Worm (Caenorhabditis elegans) whole organism, young adult: ENCODE results near the gene C10B5.1.
A peak's percentile ranks its signal among the peaks of the same experiment; 100 is the strongest.

Experiments
- B0035.1 ChIP-seq: sonication (generic microtip); optimal IDR thresholded peaks from 2 replicates; lab custom pipeline; 2016; ENCODE audit warnings: missing genetic modification characterization, mild to moderate bottlenecking, missing compliant biosample characterization, missing genotype, missing genetic modification reagents
- B0261.1 ChIP-seq: sonication (generic microtip); optimal IDR thresholded peaks from 2 replicates; lab custom pipeline; 2016; ENCODE audit warnings: mild to moderate bottlenecking, missing genetic modification characterization, moderate library complexity, missing compliant biosample characterization
- C06A6.2 ChIP-seq: fragments of 200-800 bp; sonication (Bioruptor generic); conservative IDR thresholded peaks from 2 replicates; pipeline ENCODE4 v1.3.6; 2022; ENCODE audit warnings: missing genetic modification characterization, missing compliant biosample characterization
- C17E4.6 ChIP-seq: fragments of 200-800 bp; sonication (Bioruptor generic); IDR thresholded peaks from 2 replicates; pipeline ENCODE4 v1.3.6; 2022; ENCODE audit warnings: missing genetic modification reagents, missing genetic modification characterization, missing compliant biosample characterization
- F33H1.4 ChIP-seq: fragments of 200-800 bp; sonication (Bioruptor generic); IDR thresholded peaks from 2 replicates; pipeline ENCODE4 v1.3.6; 2022; ENCODE audit warnings: missing genetic modification reagents, missing genetic modification characterization, missing compliant biosample characterization
- F49E8.2 ChIP-seq: sonication (generic microtip); optimal IDR thresholded peaks from 3 replicates; lab custom pipeline; 2017; ENCODE audit warnings: missing genetic modification characterization, mild to moderate bottlenecking, missing compliant biosample characterization, antibody characterized with exemption, moderate library complexity; ENCODE audit not compliant: insufficient read depth
- F52B5.7 ChIP-seq: sonication (generic microtip); optimal IDR thresholded peaks from 2 replicates; lab custom pipeline; 2016; ENCODE audit warnings: mild to moderate bottlenecking, missing genetic modification characterization, missing compliant biosample characterization
- F57A8.1 ChIP-seq: fragments of 200-800 bp; sonication (Bioruptor generic); optimal IDR thresholded peaks from 2 replicates; lab custom pipeline; 2018; ENCODE audit warnings: mild to moderate bottlenecking, missing genetic modification characterization, moderate library complexity, missing compliant biosample characterization
- K11D2.4 ChIP-seq: fragments of 200-800 bp; sonication (Bioruptor generic); IDR thresholded peaks from 2 replicates; pipeline ENCODE4 v1.3.6; 2022; ENCODE audit warnings: missing genetic modification reagents, missing genetic modification characterization, missing compliant biosample characterization
- K12H6.12 ChIP-seq: fragments of 200-800 bp; sonication (Bioruptor generic); optimal IDR thresholded peaks from 2 replicates; lab custom pipeline; 2018; ENCODE audit warnings: mild to moderate bottlenecking, missing genetic modification characterization, missing compliant biosample characterization
- T07F8.4 ChIP-seq: sonication (generic microtip); optimal IDR thresholded peaks from 2 replicates; lab custom pipeline; 2016; ENCODE audit warnings: mild to moderate bottlenecking, missing genetic modification characterization, moderate library complexity, missing compliant biosample characterization
- akir-1 ChIP-seq: fragments of 200-800 bp; sonication (Bioruptor generic); optimal IDR thresholded peaks from 2 replicates; lab custom pipeline; 2018; ENCODE audit warnings: mild to moderate bottlenecking, missing genetic modification characterization, moderate library complexity, missing compliant biosample characterization
- ama-1 ChIP-seq, 3 experiments: fragments of 150-350 bp in 1 of 3; sonication (generic microtip) in 2 of 3; optimal IDR thresholded peaks; 2 replicates each; lab custom pipeline; 2014 to 2018; ENCODE audit warnings: missing biosample characterization in 2 of 3, missing genetic modification characterization in 2 of 3, missing genetic modification reagents in 2 of 3
- aptf-3 ChIP-seq: fragments of 200-800 bp; sonication (Bioruptor generic); IDR thresholded peaks from 2 replicates; pipeline ENCODE4 v1.3.6; 2022; ENCODE audit warnings: missing genetic modification characterization, missing compliant biosample characterization
- attf-3 ChIP-seq: fragments of 200-800 bp; sonication (Bioruptor generic); conservative IDR thresholded peaks from 2 replicates; pipeline ENCODE4 v1.3.6; 2022; ENCODE audit warnings: missing genetic modification reagents, missing genetic modification characterization, missing compliant biosample characterization
- cebp-1 ChIP-seq, 2 experiments: fragments of 200-800 bp in 1 of 2; sonication (Bioruptor generic) in 1 of 2; sonication (generic microtip) in 1 of 2; IDR thresholded peaks in 1 of 2; optimal IDR thresholded peaks in 1 of 2; 2 replicates each; pipeline versions ENCODE4 v1.3.6 to Lab custom; 2017 to 2022; ENCODE audit warnings: missing compliant biosample characterization in 2 of 2, missing genetic modification characterization in 2 of 2, mild to moderate bottlenecking in 1 of 2, missing genetic modification reagents in 1 of 2, moderate library complexity in 1 of 2
- ceh-79 ChIP-seq: sonication (generic microtip); optimal IDR thresholded peaks from 2 replicates; lab custom pipeline; 2017; ENCODE audit warnings: mild to moderate bottlenecking, missing genetic modification characterization, missing compliant biosample characterization
- dpff-1 ChIP-seq: sonication (generic microtip); optimal IDR thresholded peaks from 2 replicates; lab custom pipeline; 2017; ENCODE audit warnings: mild to moderate bottlenecking, missing genetic modification characterization, missing compliant biosample characterization
- efl-1 ChIP-seq: fragments of 150-350 bp; optimal IDR thresholded peaks from 2 replicates; lab custom pipeline; 2014; ENCODE audit warnings: missing biosample characterization, missing genetic modification reagents, missing genetic modification characterization
- egrh-3 ChIP-seq: fragments of 200-800 bp; sonication (Bioruptor generic); IDR thresholded peaks from 2 replicates; pipeline ENCODE4 v1.3.6; 2022; ENCODE audit warnings: missing genetic modification reagents, missing genetic modification characterization, missing compliant biosample characterization
- hlh-12 ChIP-seq: sonication (generic microtip); optimal IDR thresholded peaks from 2 replicates; lab custom pipeline; 2016; ENCODE audit warnings: missing genetic modification characterization, missing compliant biosample characterization
- let-526 ChIP-seq: fragments of 200-800 bp; sonication (Bioruptor generic); IDR thresholded peaks from 2 replicates; pipeline ENCODE4 v1.3.6; 2022; ENCODE audit warnings: missing genetic modification reagents, missing genetic modification characterization, missing compliant biosample characterization
- let-607 ChIP-seq, 2 experiments: fragments of 200-800 bp in 1 of 2; sonication (Bioruptor generic) in 1 of 2; sonication (generic microtip) in 1 of 2; optimal IDR thresholded peaks; 2 replicates each; lab custom pipeline; 2016 to 2018; ENCODE audit warnings: mild to moderate bottlenecking in 2 of 2, missing compliant biosample characterization in 2 of 2, missing genetic modification characterization in 2 of 2, moderate library complexity in 2 of 2, missing genotype in 1 of 2
- mel-28 ChIP-seq: sonication (generic microtip); optimal IDR thresholded peaks from 2 replicates; lab custom pipeline; 2016; ENCODE audit warnings: borderline replicate concordance, mild to moderate bottlenecking, missing genetic modification characterization, missing compliant biosample characterization
- mxl-1 ChIP-seq: sonication (generic microtip); optimal IDR thresholded peaks from 2 replicates; lab custom pipeline; 2016; ENCODE audit warnings: missing genetic modification characterization, missing compliant biosample characterization
- nfyb-1 ChIP-seq: fragments of 200-800 bp; sonication (Bioruptor generic); IDR thresholded peaks from 2 replicates; pipeline ENCODE4 v1.3.6; 2022; ENCODE audit warnings: missing genetic modification reagents, missing genetic modification characterization, missing compliant biosample characterization
- nhr-120 ChIP-seq: fragments of 200-800 bp; sonication (Bioruptor generic); IDR thresholded peaks from 2 replicates; pipeline ENCODE4 v1.3.6; 2022; ENCODE audit warnings: missing genetic modification characterization, missing compliant biosample characterization
- nhr-90 ChIP-seq: sonication (generic microtip); optimal IDR thresholded peaks from 2 replicates; lab custom pipeline; 2016; ENCODE audit warnings: missing genotype, mild to moderate bottlenecking, missing genetic modification characterization, missing compliant biosample characterization
- sea-2 ChIP-seq: fragments of 200-800 bp; sonication (Bioruptor generic); IDR thresholded peaks from 2 replicates; pipeline ENCODE4 v1.3.6; 2022; ENCODE audit warnings: missing genetic modification characterization, missing compliant biosample characterization
- sptf-2 ChIP-seq: fragments of 200-800 bp; sonication (Bioruptor generic); optimal IDR thresholded peaks from 2 replicates; lab custom pipeline; 2018; ENCODE audit warnings: mild to moderate bottlenecking, missing genetic modification characterization, missing compliant biosample characterization
- unc-62 ChIP-seq: fragments of 150-350 bp; optimal IDR thresholded peaks from 2 replicates; lab custom pipeline; 2014; ENCODE audit warnings: missing biosample characterization, missing genetic modification reagents, missing genetic modification characterization
- zfh-2 ChIP-seq: fragments of 200-800 bp; sonication (Bioruptor generic); conservative IDR thresholded peaks from 2 replicates; pipeline ENCODE4 v1.3.6; 2022; ENCODE audit warnings: missing genetic modification reagents, missing genetic modification characterization, missing compliant biosample characterization
- ztf-26 ChIP-seq: sonication (generic microtip); optimal IDR thresholded peaks from 2 replicates; lab custom pipeline; 2017; ENCODE audit warnings: missing genetic modification characterization, missing compliant biosample characterization

Gene C10B5.1

ce11 chrV:8536213-8536612 is 44.8 kb upstream of the C10B5.1 start, which contains the start of gene his-39:
his-39 (plus strand) TSS chrV:8536513.
- TF ChIP-seq nhr-90 (no peak), let-526 (no peak), F52B5.7 (tag; lab: Kevin White, UChicago) (no peak), B0035.1 (no peak), F57A8.1 (GFP tag; lab: Kevin White, UChicago) (no peak), attf-3 (GFP tag; lab: Robert Waterston, UW) (no peak), T07F8.4 (tag; lab: Kevin White, UChicago) (no peak), K12H6.12 (tag; lab: Kevin White, UChicago) (no peak), C06A6.2 (GFP tag; lab: Robert Waterston, UW) (no peak), ama-1 (optimal IDR thresholded peaks at IDR 0.05; lab: Kevin White, UChicago) (no peak), ama-1 (GFP tag; optimal IDR thresholded peaks at IDR 0.05; lab: Kevin White, UChicago) (no peak), F49E8.2 (tag; lab: Kevin White, UChicago) (no peak), ceh-79 (tag; lab: Kevin White, UChicago) (no peak), ztf-26 (tag; lab: Kevin White, UChicago) (no peak), C17E4.6 (no peak), cebp-1 (GFP tag; IDR thresholded peaks at IDR 0.05; lab: Robert Waterston, UW) (no peak), cebp-1 (tag; optimal IDR thresholded peaks at IDR 0.05; lab: Kevin White, UChicago) (no peak), sea-2 (GFP tag; lab: Robert Waterston, UW) (no peak), efl-1 (GFP tag; lab: Kevin White, UChicago) (no peak), sptf-2 (no peak), K11D2.4 (GFP tag; lab: Robert Waterston, UW) (no peak)

DNA sequence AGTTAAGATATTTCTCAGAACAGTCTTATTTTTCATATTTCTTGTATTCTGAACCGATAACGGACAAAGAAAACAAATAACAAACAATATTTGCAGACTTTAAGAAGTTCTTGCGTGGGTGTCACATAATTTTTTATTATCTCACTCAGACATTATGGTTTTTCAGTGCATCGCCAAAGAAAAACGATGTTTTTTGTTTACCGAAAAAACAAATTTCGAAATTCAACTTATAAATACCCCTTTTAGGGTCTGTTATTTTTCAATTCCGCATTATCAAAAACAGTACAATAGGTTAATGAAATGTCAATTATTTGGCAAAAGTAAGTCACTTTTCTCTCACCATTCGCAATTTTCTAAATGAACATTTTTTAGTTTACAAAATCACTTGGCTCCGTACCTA is 44.0 kb upstream of the C10B5.1 start, which contains the start of gene otpl-4:
Gene otpl-4 (plus strand): TSS at position 301 of the 400 bp plus-strand sequence.
- TF ChIP-seq sea-2 (GFP tag; lab: Robert Waterston, UW): no peak
- TF ChIP-seq mel-28 (tag; lab: Kevin White, UChicago): no peak
- no peak for TF ChIP-seq B0261.1
- TF ChIP-seq ztf-26 (tag; lab: Kevin White, UChicago): no peak
- no peak for TF ChIP-seq let-607 (tag; optimal IDR thresholded peaks at IDR 0.05; lab: Kevin White, UChicago)
- no peak for TF ChIP-seq mxl-1 (tag; lab: Kevin White, UChicago)
- TF ChIP-seq hlh-12 (tag; lab: Kevin White, UChicago): no peak
- TF ChIP-seq B0035.1: no peak
- TF ChIP-seq dpff-1 (tag; lab: Kevin White, UChicago): no peak

- no peak for TF ChIP-seq nhr-120 (GFP tag; lab: Robert Waterston, UW)
- no peak for TF ChIP-seq unc-62 (GFP tag; lab: Kevin White, UChicago)
- TF ChIP-seq egrh-3 (GFP tag; lab: Robert Waterston, UW): peak; percentile 69; the same call in 1 of the 2 replicates
- no peak for TF ChIP-seq sptf-2
- TF ChIP-seq zfh-2 (GFP tag; lab: Robert Waterston, UW): peak; percentile 84
- no peak for TF ChIP-seq nfyb-1
- peak; percentile 11 for TF ChIP-seq F57A8.1 (GFP tag; lab: Kevin White, UChicago)
- TF ChIP-seq ceh-79 (tag; lab: Kevin White, UChicago): no peak
- TF ChIP-seq aptf-3 (GFP tag; lab: Robert Waterston, UW): no peak
- no peak for TF ChIP-seq F33H1.4
- TF ChIP-seq akir-1 (GFP tag; lab: Kevin White, UChicago): no peak
- TF ChIP-seq, all 124 proteins: peak for 3
These were observed 35.4 kb upstream of the C10B5.1 start, which contains the start of the genes slc-17.8 and asns-1 for ce11 chrV:8545531-8546224. slc-17.8 (minus strand) TSS chrV:8545581. asns-1 (plus strand) TSS chrV:8546174.
